Worm (Caenorhabditis elegans) whole organism, L2 larva: ENCODE data around the gene col-152.

ENCODE experiments used
- C34F6.9 ChIP-seq: fragments of 150-350 bp; optimal IDR thresholded peaks from 2 replicates; lab custom pipeline; 2014; ENCODE audit warnings: missing biosample characterization, missing genetic modification characterization
- R02D3.7 ChIP-seq: fragments of 150-350 bp; optimal IDR thresholded peaks from 2 replicates; lab custom pipeline; 2014; ENCODE audit warnings: missing biosample characterization, missing genetic modification characterization
- Y55F3AM.14 ChIP-seq: fragments of 200-800 bp; sonication (Bioruptor generic); optimal IDR thresholded peaks from 2 replicates; lab custom pipeline; 2018; ENCODE audit warnings: mild to moderate bottlenecking, missing genetic modification characterization, missing compliant biosample characterization
- ZK546.5 ChIP-seq: sonication (generic microtip); optimal IDR thresholded peaks from 2 replicates; lab custom pipeline; 2017; ENCODE audit warnings: missing biosample characterization, missing genetic modification characterization
- alr-1 ChIP-seq: fragments of 150-350 bp; optimal IDR thresholded peaks from 2 replicates; lab custom pipeline; 2014; ENCODE audit warnings: missing biosample characterization, missing genetic modification characterization
- aly-2 ChIP-seq: fragments of 150-350 bp; optimal IDR thresholded peaks from 2 replicates; lab custom pipeline; 2014; ENCODE audit warnings: missing biosample characterization, missing genetic modification characterization
- ama-1 ChIP-seq: fragments of 150-350 bp; optimal IDR thresholded peaks from 2 replicates; lab custom pipeline; 2018; ENCODE audit warnings: inconsistent platforms
- blmp-1 ChIP-seq: sonication (generic microtip); optimal IDR thresholded peaks from 2 replicates; lab custom pipeline; 2017; ENCODE audit warnings: missing genetic modification characterization, mild to moderate bottlenecking, missing compliant biosample characterization, antibody characterized with exemption, moderate library complexity; ENCODE audit not compliant: insufficient read depth
- ceh-16 ChIP-seq: fragments of 150-350 bp; optimal IDR thresholded peaks from 2 replicates; lab custom pipeline; 2014; ENCODE audit warnings: missing biosample characterization, missing genetic modification characterization
- ceh-82 ChIP-seq: fragments of 150-350 bp; optimal IDR thresholded peaks from 2 replicates; lab custom pipeline; 2014; ENCODE audit warnings: missing biosample characterization, missing genetic modification characterization
- crh-2 ChIP-seq: sonication (generic microtip); optimal IDR thresholded peaks from 2 replicates; lab custom pipeline; 2017; ENCODE audit warnings: missing biosample characterization, missing genetic modification characterization
- dmd-4 ChIP-seq: sonication (generic microtip); optimal IDR thresholded peaks from 2 replicates; lab custom pipeline; 2017; ENCODE audit warnings: missing biosample characterization, missing genetic modification characterization
- egl-27 ChIP-seq: sonication (generic microtip); optimal IDR thresholded peaks from 3 replicates; lab custom pipeline; 2017; ENCODE audit warnings: missing biosample characterization, missing genetic modification reagents, missing genetic modification characterization
- elt-3 ChIP-seq: sonication (generic microtip); optimal IDR thresholded peaks from 2 replicates; lab custom pipeline; 2017; ENCODE audit warnings: missing biosample characterization, missing genetic modification characterization
- fos-1 ChIP-seq: fragments of 150-350 bp; optimal IDR thresholded peaks from 2 replicates; lab custom pipeline; 2014; ENCODE audit warnings: missing biosample characterization, missing genetic modification characterization
- gmeb-1 ChIP-seq: fragments of 150-350 bp; optimal IDR thresholded peaks from 2 replicates; lab custom pipeline; 2014; ENCODE audit warnings: missing biosample characterization, missing genetic modification characterization
- lin-11 ChIP-seq: fragments of 150-350 bp; sonication (generic microtip); optimal IDR thresholded peaks from 2 replicates; lab custom pipeline; 2014; ENCODE audit warnings: missing biosample characterization, missing genetic modification characterization, inconsistent platforms, mixed read lengths
- lin-13 ChIP-seq: fragments of 150-350 bp; optimal IDR thresholded peaks from 2 replicates; lab custom pipeline; 2014; ENCODE audit warnings: missing biosample characterization, missing genetic modification reagents, missing genetic modification characterization
- lin-39 ChIP-seq: fragments of 150-350 bp; optimal IDR thresholded peaks from 2 replicates; lab custom pipeline; 2014; ENCODE audit warnings: missing biosample characterization, missing genetic modification reagents, missing genetic modification characterization
- lsy-2 ChIP-seq, 2 experiments: fragments of 150-350 bp in 1 of 2; sonication (generic microtip) in 1 of 2; optimal IDR thresholded peaks; 2 replicates each; lab custom pipeline; 2014 to 2017; ENCODE audit warnings: missing biosample characterization in 2 of 2, missing genetic modification characterization in 2 of 2
- mab-5 ChIP-seq: fragments of 150-350 bp; optimal IDR thresholded peaks from 2 replicates; lab custom pipeline; 2014; ENCODE audit warnings: missing biosample characterization, missing genetic modification characterization
- mbf-1 ChIP-seq: sonication (generic microtip); optimal IDR thresholded peaks from 2 replicates; lab custom pipeline; 2017; ENCODE audit warnings: missing biosample characterization, missing genetic modification characterization
- mdl-1 ChIP-seq, 2 experiments: fragments of 150-350 bp in 1 of 2; sonication (generic microtip) in 1 of 2; optimal IDR thresholded peaks; 2 replicates each; lab custom pipeline; 2017; ENCODE audit warnings: missing biosample characterization in 2 of 2, missing genetic modification characterization in 2 of 2
- nhr-10 ChIP-seq: sonication (generic microtip); optimal IDR thresholded peaks from 2 replicates; lab custom pipeline; 2017; ENCODE audit warnings: missing biosample characterization, missing genetic modification characterization
- nhr-11 ChIP-seq: fragments of 150-350 bp; optimal IDR thresholded peaks from 2 replicates; lab custom pipeline; 2014; ENCODE audit warnings: missing biosample characterization, missing genetic modification characterization
- nhr-129 ChIP-seq: fragments of 150-350 bp; optimal IDR thresholded peaks from 2 replicates; lab custom pipeline; 2014; ENCODE audit warnings: missing biosample characterization, missing genetic modification characterization
- nhr-21 ChIP-seq: fragments of 150-350 bp; optimal IDR thresholded peaks from 2 replicates; lab custom pipeline; 2014; ENCODE audit warnings: missing biosample characterization, missing genetic modification characterization
- nhr-237 ChIP-seq: fragments of 150-350 bp; optimal IDR thresholded peaks from 2 replicates; lab custom pipeline; 2014; ENCODE audit warnings: missing biosample characterization, missing genetic modification characterization
- nhr-25 ChIP-seq: fragments of 150-350 bp; sonication (generic microtip); optimal IDR thresholded peaks from 3 replicates; lab custom pipeline; 2014; ENCODE audit warnings: missing biosample characterization, missing genetic modification characterization
- nhr-77 ChIP-seq: fragments of 150-350 bp; optimal IDR thresholded peaks from 2 replicates; lab custom pipeline; 2014; ENCODE audit warnings: missing biosample characterization, missing genetic modification characterization
- peb-1 ChIP-seq: fragments of 150-350 bp; optimal IDR thresholded peaks from 2 replicates; lab custom pipeline; 2014; ENCODE audit warnings: missing biosample characterization, missing genetic modification characterization
- sma-3 ChIP-seq: sonication (generic microtip); optimal IDR thresholded peaks from 2 replicates; lab custom pipeline; 2016; ENCODE audit warnings: missing genetic modification reagents, missing genetic modification characterization, missing compliant biosample characterization
- sma-9 ChIP-seq, 2 experiments: fragments of 150-350 bp in 1 of 2; sonication (generic microtip) in 1 of 2; optimal IDR thresholded peaks; 2 replicates each; lab custom pipeline; 2014 to 2016; ENCODE audit warnings: missing genetic modification characterization in 2 of 2, mild to moderate bottlenecking in 1 of 2, missing biosample characterization in 1 of 2, missing compliant biosample characterization in 1 of 2, missing genetic modification reagents in 1 of 2, moderate library complexity in 1 of 2
- snpc-4 ChIP-seq: fragments of 150-350 bp; optimal IDR thresholded peaks from 2 replicates; lab custom pipeline; 2014; ENCODE audit warnings: missing biosample characterization, missing genetic modification characterization
- unc-39 ChIP-seq: fragments of 150-350 bp; optimal IDR thresholded peaks from 2 replicates; lab custom pipeline; 2014; ENCODE audit warnings: missing biosample characterization, missing genetic modification characterization
- ztf-1 ChIP-seq: fragments of 200-800 bp; sonication (Bioruptor generic); conservative IDR thresholded peaks from 2 replicates; pipeline ENCODE4 v1.3.6; 2022; ENCODE audit warnings: missing genetic modification characterization, missing compliant biosample characterization
- ztf-4 ChIP-seq: fragments of 150-350 bp; optimal IDR thresholded peaks from 2 replicates; lab custom pipeline; 2014; ENCODE audit warnings: missing biosample characterization, missing genetic modification characterization

Gene col-152

ce11 chrV:10536808-10537207 lies 23.9 kb upstream of the col-152 start (continued):
- TF ChIP-seq nhr-237 (tag; lab: Kevin White, UChicago): no peak
- TF ChIP-seq lin-39 (tag; lab: Kevin White, UChicago): peak; percentile 2
- no peak for TF ChIP-seq dmd-4 (tag; lab: Kevin White, UChicago)
- TF ChIP-seq C34F6.9 (tag; lab: Kevin White, UChicago): peak; percentile 98
- TF ChIP-seq mbf-1 (tag; lab: Kevin White, UChicago): no peak
- peak; percentile 89 for TF ChIP-seq fos-1 (tag; lab: Kevin White, UChicago)
- no peak for TF ChIP-seq alr-1 (tag; lab: Kevin White, UChicago)
- TF ChIP-seq crh-2 (tag; lab: Kevin White, UChicago): peak; percentile 96
- TF ChIP-seq nhr-10 (tag; lab: Kevin White, UChicago): peak; percentile 31
- TF ChIP-seq snpc-4 (tag; lab: Kevin White, UChicago): peak; percentile 85
- TF ChIP-seq blmp-1 (tag; lab: Kevin White, UChicago): peak; percentile 52
- peak; percentile 86 for TF ChIP-seq ceh-16 (tag; lab: Kevin White, UChicago)
- TF ChIP-seq peb-1 (tag; lab: Kevin White, UChicago): no peak
- TF ChIP-seq aly-2: no peak
- peak in 1 of 2 experiments; percentile 79 for TF ChIP-seq mdl-1 (tag; optimal IDR thresholded peaks at IDR 0.05; lab: Kevin White, UChicago)

- no peak for TF ChIP-seq peb-1 (tag; lab: Kevin White, UChicago)
- no peak for TF ChIP-seq ceh-82 (tag; lab: Kevin White, UChicago)
- no peak for TF ChIP-seq Y55F3AM.14
- no peak for TF ChIP-seq ceh-16 (tag; lab: Kevin White, UChicago)
- no peak for TF ChIP-seq mab-5
- no peak for TF ChIP-seq nhr-11 (tag; lab: Kevin White, UChicago)
- no peak for TF ChIP-seq crh-2 (tag; lab: Kevin White, UChicago)
- no peak for TF ChIP-seq lsy-2 (tag; optimal IDR thresholded peaks at IDR 0.05; lab: Kevin White, UChicago)
- no peak for TF ChIP-seq sma-3 (GFP tag; lab: Kevin White, UChicago)
- TF ChIP-seq egl-27 (tag; lab: Kevin White, UChicago): no peak
- no peak for TF ChIP-seq alr-1 (tag; lab: Kevin White, UChicago)
- no peak for TF ChIP-seq ama-1
These were observed 21.6 kb upstream of the col-152 start, which contains the start of gene F25D1.8 for ce11 chrV:10539114-10539513. F25D1.8 (plus strand) TSS chrV:10539414.

DNA sequence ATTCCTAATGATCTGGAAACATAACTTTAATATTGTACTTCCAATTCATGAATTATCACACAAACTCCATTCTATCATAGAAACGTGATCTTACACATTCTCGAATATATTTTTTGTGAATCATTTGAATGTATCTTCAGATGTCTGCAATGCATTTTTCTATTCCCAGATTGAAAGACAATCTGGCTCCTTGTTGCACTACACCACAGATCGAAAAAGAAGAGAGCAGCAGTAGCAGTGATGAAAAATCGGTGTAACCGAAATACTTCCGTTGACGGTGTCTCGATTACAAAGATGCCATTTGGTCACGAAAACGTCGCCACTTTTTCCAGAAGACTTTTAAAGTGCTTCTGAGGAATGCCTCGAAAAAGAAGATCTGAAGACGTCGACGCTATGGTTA lies 20.7 kb upstream of the col-152 start, which contains the start of gene degt-1:
Gene degt-1, plus strand, starts transcription at position 301 of the 400 bp plus-strand sequence.
- no peak for TF ChIP-seq sma-3 (GFP tag; lab: Kevin White, UChicago)
- no peak for TF ChIP-seq nhr-129
- no peak for TF ChIP-seq lsy-2 (tag; optimal IDR thresholded peaks at IDR 0.05; lab: Kevin White, UChicago)
- no peak for TF ChIP-seq nhr-77 (tag; lab: Kevin White, UChicago)

- TF ChIP-seq alr-1 (tag; lab: Kevin White, UChicago) (no peak), nhr-77 (tag; lab: Kevin White, UChicago) (peak; percentile 27), ztf-4 (no peak), fos-1 (tag; lab: Kevin White, UChicago) (peak; percentile 41), dmd-4 (tag; lab: Kevin White, UChicago) (no peak), gmeb-1 (tag; lab: Kevin White, UChicago) (no peak), unc-39 (tag; lab: Kevin White, UChicago) (no peak), lin-13 (no peak), lin-11 (tag; lab: Kevin White, UChicago) (no peak), nhr-11 (tag; lab: Kevin White, UChicago) (no peak), mdl-1 (tag; optimal IDR thresholded peaks at IDR 0.05; lab: Kevin White, UChicago) (no peak), mbf-1 (tag; lab: Kevin White, UChicago) (no peak), nhr-21 (no peak), nhr-25 (tag; lab: Kevin White, UChicago) (no peak), nhr-10 (tag; lab: Kevin White, UChicago) (no peak), Y55F3AM.14 (no peak), ztf-1 (GFP tag; lab: Robert Waterston, UW) (no peak), ama-1 (no peak), lin-39 (tag; lab: Kevin White, UChicago) (no peak), crh-2 (tag; lab: Kevin White, UChicago) (peak; percentile 24), ZK546.5 (tag; lab: Kevin White, UChicago) (no peak), egl-27 (tag; lab: Kevin White, UChicago) (no peak), R02D3.7 (tag; lab: Kevin White, UChicago) (no peak), nhr-237 (tag; lab: Kevin White, UChicago) (no peak), snpc-4 (tag; lab: Kevin White, UChicago) (no peak), nhr-129 (no peak), sma-9 (GFP tag; optimal IDR thresholded peaks at IDR 0.05; lab: Kevin White, UChicago) (peak; percentile 59), sma-9 (tag; optimal IDR thresholded peaks at IDR 0.05; lab: Kevin White, UChicago) (no peak), elt-3 (tag; lab: Kevin White, UChicago) (no peak)
These were observed 14.0 kb upstream of the col-152 start, which contains the start of gene F25D1.5 for ce11 chrV:10546749-10547148. F25D1.5 (minus strand) TSS chrV:10546783.
